Fruit fly (Drosophila melanogaster): ENCODE data around the gene Gr93a.

Gene Gr93a

DNA sequence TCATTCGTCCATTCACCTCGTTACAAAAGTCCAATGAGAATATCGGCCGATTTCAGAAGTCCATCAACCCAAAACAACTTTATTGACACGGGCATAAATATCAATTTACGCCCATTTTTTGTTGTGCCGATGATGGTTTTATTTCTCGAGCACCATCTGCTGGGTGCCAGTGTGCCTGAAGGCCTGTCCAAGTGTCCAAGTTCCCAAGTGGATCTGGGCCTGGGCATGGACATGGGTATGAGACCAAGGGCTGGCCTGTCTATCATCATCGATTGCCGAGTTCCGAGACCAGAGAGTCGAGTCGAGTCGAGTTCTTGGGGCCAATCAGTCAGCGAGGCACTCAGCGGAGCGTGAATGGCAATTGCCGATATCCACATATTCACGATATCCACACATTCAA lies at the start of gene Gr93a:
Gr93a (plus strand) TSS at position 301 of the 400 bp plus-strand sequence.
- TF ChIP-seq sv (GFP tag; optimal IDR thresholded peaks at IDR 0.05) (no peak), psq (GFP tag; optimal IDR thresholded peaks at IDR 0.05) (no peak), GATAd (GFP tag; optimal IDR thresholded peaks at IDR 0.05) (no peak), pan (optimal IDR thresholded peaks at IDR 0.05) (no peak), N (GFP tag; optimal IDR thresholded peaks at IDR 0.05) (no peak), brk (GFP tag; optimal IDR thresholded peaks at IDR 0.05) (no peak), OdsH (GFP tag; optimal IDR thresholded peaks at IDR 0.05) (no peak), Sp1 (GFP tag; optimal IDR thresholded peaks at IDR 0.05) (no peak), rgr (GFP tag; optimal IDR thresholded peaks at IDR 0.05) (no peak), woc (GFP tag; optimal IDR thresholded peaks at IDR 0.05) (no peak), sage (GFP tag; optimal IDR thresholded peaks at IDR 0.05) (no peak), Hr78 (GFP tag; optimal IDR thresholded peaks at IDR 0.05) (no peak)

DNA sequence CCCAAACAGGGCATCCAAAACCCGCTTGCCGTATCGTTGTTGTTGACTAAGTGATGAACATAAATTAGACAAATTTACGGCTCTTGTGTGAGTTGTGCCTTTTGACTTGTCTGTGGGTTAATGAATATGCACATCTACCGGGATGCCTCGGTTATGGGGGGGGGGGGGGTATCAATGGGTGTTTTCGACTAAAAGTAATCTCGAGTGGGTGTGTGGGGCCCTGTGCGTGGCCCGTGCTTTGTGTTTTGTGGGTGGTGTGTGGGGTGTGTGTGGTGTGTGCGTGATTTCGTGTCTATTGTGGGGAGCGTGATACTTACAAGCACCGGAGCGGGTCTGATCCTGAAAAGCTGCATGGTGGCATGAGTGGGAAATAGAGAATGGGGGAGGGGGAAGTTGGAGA lies 41.9 kb upstream of the Gr93a start:
- peak; percentile 34 for TF ChIP-seq Dfd (GFP tag; optimal IDR thresholded peaks at IDR 0.05)
- TF ChIP-seq woc (GFP tag; optimal IDR thresholded peaks at IDR 0.05): no peak

DNA sequence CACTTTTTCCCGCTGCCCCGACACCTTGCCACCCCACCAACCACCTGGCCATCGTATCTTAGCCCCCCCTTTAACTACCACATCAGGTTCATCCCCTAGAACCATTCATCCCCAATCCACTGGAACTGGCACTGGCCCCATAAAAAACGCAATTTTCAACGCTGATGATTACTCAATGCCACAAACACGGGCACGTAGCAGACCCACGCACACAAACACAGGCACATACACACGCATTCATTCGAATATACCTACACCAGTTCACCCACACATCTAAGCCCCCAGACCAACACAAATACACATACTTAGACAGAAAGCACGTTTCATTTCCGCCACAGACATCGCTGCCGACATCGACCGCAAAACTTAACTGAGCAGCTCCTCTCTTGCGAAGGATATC lies 38.5 kb upstream of the Gr93a start:
- TF ChIP-seq Mio (GFP tag; optimal IDR thresholded peaks at IDR 0.05) (no peak), brk (GFP tag; optimal IDR thresholded peaks at IDR 0.05) (no peak), Abd-B (GFP tag; optimal IDR thresholded peaks at IDR 0.05) (no peak), br (GFP tag; optimal IDR thresholded peaks at IDR 0.05) (no peak), Myc (optimal IDR thresholded peaks at IDR 0.05) (no peak), fru (GFP tag; optimal IDR thresholded peaks at IDR 0.05) (no peak), Dif (GFP tag; optimal IDR thresholded peaks at IDR 0.05; ENCODE audit: partially characterized antibody) (no peak), h (GFP tag; optimal IDR thresholded peaks at IDR 0.05) (no peak), pan (optimal IDR thresholded peaks at IDR 0.05) (no peak), psq (GFP tag; optimal IDR thresholded peaks at IDR 0.05) (no peak), Hr78 (GFP tag; optimal IDR thresholded peaks at IDR 0.05) (no peak), jim (GFP tag; optimal IDR thresholded peaks at IDR 0.05) (no peak), Dfd (GFP tag; optimal IDR thresholded peaks at IDR 0.05) (no peak), ey (GFP tag; optimal IDR thresholded peaks at IDR 0.05) (no peak)

DNA sequence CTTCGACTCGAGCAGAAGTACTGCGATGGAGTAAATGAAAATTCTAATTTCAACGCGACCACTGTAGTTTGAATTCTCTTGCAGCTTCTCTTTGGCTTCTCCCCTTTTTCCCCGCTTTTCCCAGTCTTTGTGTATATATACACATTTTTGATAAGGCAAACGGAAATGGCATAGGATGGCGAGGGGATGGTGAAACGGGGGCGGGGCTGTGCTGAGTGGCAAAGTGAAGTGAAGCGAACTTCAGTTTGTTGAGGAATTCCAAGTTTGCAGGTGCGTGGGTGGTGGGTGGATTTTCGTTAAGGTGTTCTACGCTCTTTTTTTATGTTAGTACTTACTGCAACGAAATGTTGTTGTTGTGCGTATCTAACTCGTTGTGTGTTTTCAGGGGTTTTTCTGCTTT lies 25.0 kb upstream of the Gr93a start:
- no peak for TF ChIP-seq ey (GFP tag; optimal IDR thresholded peaks at IDR 0.05)
- TF ChIP-seq psq (GFP tag; optimal IDR thresholded peaks at IDR 0.05): no peak
- no peak for TF ChIP-seq h (GFP tag; optimal IDR thresholded peaks at IDR 0.05)
- no peak for TF ChIP-seq br (GFP tag; optimal IDR thresholded peaks at IDR 0.05)
- TF ChIP-seq Sp1 (GFP tag; optimal IDR thresholded peaks at IDR 0.05): no peak
- no peak for TF ChIP-seq OdsH (GFP tag; optimal IDR thresholded peaks at IDR 0.05)
- no peak for TF ChIP-seq jim (GFP tag; optimal IDR thresholded peaks at IDR 0.05)
- no peak for TF ChIP-seq sv (GFP tag; optimal IDR thresholded peaks at IDR 0.05)
- TF ChIP-seq Vsx2 (GFP tag; optimal IDR thresholded peaks at IDR 0.05; ENCODE audit: partially characterized antibody): no peak
- no peak for TF ChIP-seq foxo (GFP tag; optimal IDR thresholded peaks at IDR 0.05)
- TF ChIP-seq tai (GFP tag; optimal IDR thresholded peaks at IDR 0.05): no peak
- no peak for TF ChIP-seq usp (GFP tag; optimal IDR thresholded peaks at IDR 0.05)
- TF ChIP-seq CG9705 (GFP tag; optimal IDR thresholded peaks at IDR 0.05): no peak
- TF ChIP-seq rgr (GFP tag; optimal IDR thresholded peaks at IDR 0.05): no peak
- no peak for TF ChIP-seq dl (GFP tag; optimal IDR thresholded peaks at IDR 0.05; ENCODE audit: insufficient read depth in 1 of 2, partially characterized antibody in 2 of 2)
- no peak for TF ChIP-seq CrebA (GFP tag; optimal IDR thresholded peaks at IDR 0.05; ENCODE audit: borderline replicate concordance)
- no peak for TF ChIP-seq HLH106 (tag; optimal IDR thresholded peaks at IDR 0.05)

DNA sequence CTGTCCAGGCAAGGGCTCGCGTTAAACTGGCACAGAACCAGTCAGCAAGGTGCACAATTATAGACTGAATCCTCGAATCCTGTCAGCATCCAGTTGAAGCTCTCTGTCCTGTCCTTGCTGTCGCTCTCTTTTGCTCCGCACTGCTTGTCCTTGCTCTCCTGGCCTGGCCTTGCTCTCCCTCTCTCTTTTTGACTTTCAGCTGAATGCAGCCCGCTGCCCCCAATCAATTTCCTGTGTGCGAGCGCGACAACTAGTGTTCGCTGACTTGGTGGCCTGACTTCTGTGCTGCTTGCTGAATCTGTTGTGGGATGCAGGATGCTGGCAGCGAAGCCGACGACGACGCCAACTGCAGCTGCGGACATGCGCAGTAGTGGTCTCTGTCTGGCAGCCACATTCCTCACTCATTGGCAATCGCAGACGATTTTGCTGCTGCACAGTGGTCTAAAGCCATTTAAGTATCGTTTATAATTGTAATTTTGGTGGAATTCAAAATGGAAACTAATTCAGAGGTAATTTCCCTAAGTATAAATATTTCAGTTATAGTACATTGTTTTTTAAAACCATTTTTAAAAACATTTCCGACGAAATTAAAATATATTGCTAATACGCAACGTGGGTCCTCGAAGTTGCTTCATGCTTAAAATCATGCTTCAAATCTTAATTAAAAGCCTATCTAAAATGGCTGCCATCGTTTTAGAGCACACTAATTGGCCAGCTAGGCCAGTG lies 23.5 kb upstream of the Gr93a start:
- TF ChIP-seq ey (GFP tag; optimal IDR thresholded peaks at IDR 0.05) (peak; percentile 1), tai (GFP tag; optimal IDR thresholded peaks at IDR 0.05) (no peak), rgr (GFP tag; optimal IDR thresholded peaks at IDR 0.05) (no peak), psq (GFP tag; optimal IDR thresholded peaks at IDR 0.05) (no peak), Hnf4 (GFP tag; optimal IDR thresholded peaks at IDR 0.05) (no peak), Dif (GFP tag; optimal IDR thresholded peaks at IDR 0.05; ENCODE audit: partially characterized antibody) (no peak), N (GFP tag; optimal IDR thresholded peaks at IDR 0.05) (no peak), GATAd (GFP tag; optimal IDR thresholded peaks at IDR 0.05) (no peak), HLH106 (tag; optimal IDR thresholded peaks at IDR 0.05) (no peak), Mio (GFP tag; optimal IDR thresholded peaks at IDR 0.05) (no peak), Hr78 (GFP tag; optimal IDR thresholded peaks at IDR 0.05) (no peak), fru (GFP tag; optimal IDR thresholded peaks at IDR 0.05) (no peak), Abd-B (GFP tag; optimal IDR thresholded peaks at IDR 0.05) (no peak), woc (GFP tag; optimal IDR thresholded peaks at IDR 0.05) (peak; percentile 15), lola (GFP tag; optimal IDR thresholded peaks at IDR 0.05) (no peak), br (GFP tag; optimal IDR thresholded peaks at IDR 0.05) (peak; percentile 3), Sp1 (GFP tag; optimal IDR thresholded peaks at IDR 0.05) (peak; percentile 6), pan (optimal IDR thresholded peaks at IDR 0.05) (no peak), Rel (GFP tag; optimal IDR thresholded peaks at IDR 0.05) (no peak), Rel (tag; optimal IDR thresholded peaks at IDR 0.05) (no peak), h (GFP tag; optimal IDR thresholded peaks at IDR 0.05) (peak; percentile 25), Dfd (GFP tag; optimal IDR thresholded peaks at IDR 0.05) (no peak), jim (GFP tag; optimal IDR thresholded peaks at IDR 0.05) (no peak), OdsH (GFP tag; optimal IDR thresholded peaks at IDR 0.05) (no peak), foxo (GFP tag; optimal IDR thresholded peaks at IDR 0.05) (peak in 1 of 2 experiments; percentile 40), dl (GFP tag; optimal IDR thresholded peaks at IDR 0.05; ENCODE audit: insufficient read depth in 1 of 2, partially characterized antibody in 2 of 2) (no peak), usp (GFP tag; optimal IDR thresholded peaks at IDR 0.05) (no peak), CrebA (GFP tag; optimal IDR thresholded peaks at IDR 0.05; ENCODE audit: borderline replicate concordance) (no peak), brk (GFP tag; optimal IDR thresholded peaks at IDR 0.05) (no peak), CG32264 (GFP tag; optimal IDR thresholded peaks at IDR 0.05) (no peak), dsf (GFP tag; optimal IDR thresholded peaks at IDR 0.05; ENCODE audit: borderline replicate concordance) (no peak), CG9705 (GFP tag; optimal IDR thresholded peaks at IDR 0.05) (no peak), sv (GFP tag; optimal IDR thresholded peaks at IDR 0.05) (no peak)
